Fruit fly (Drosophila melanogaster) whole organism, wandering third instar larva: ENCODE data around the gene CG3491.

Source experiments
- Abd-B ChIP-seq: fragments of >200 bp; optimal IDR thresholded peaks from 2 replicates; lab custom pipeline; 2017; ENCODE audit warnings: missing biosample characterization, missing genetic modification characterization
- CG32264 ChIP-seq: fragments of 200-800 bp; sonication (Bioruptor generic); optimal IDR thresholded peaks from 2 replicates; lab custom pipeline; 2016; ENCODE audit warnings: missing biosample characterization, missing genetic modification characterization
- Dfd ChIP-seq: fragments of >200 bp; optimal IDR thresholded peaks from 2 replicates; lab custom pipeline; 2017; ENCODE audit warnings: missing biosample characterization, missing genetic modification characterization
- GATAd ChIP-seq: sonication (Bioruptor generic); optimal IDR thresholded peaks from 2 replicates; lab custom pipeline; 2016; ENCODE audit warnings: missing biosample characterization, missing genetic modification characterization
- Hr78 ChIP-seq: fragments of >200 bp; optimal IDR thresholded peaks from 2 replicates; lab custom pipeline; 2017; ENCODE audit warnings: missing biosample characterization, missing genetic modification characterization
- Sp1 ChIP-seq: fragments of 200-800 bp; sonication (Bioruptor generic); optimal IDR thresholded peaks from 3 replicates; lab custom pipeline; 2019; ENCODE audit warnings: missing biosample characterization, mild to moderate bottlenecking, missing genetic modification characterization, moderate library complexity
- Vsx2 ChIP-seq: fragments of 200-300, 225-300 bp; sonication (Bioruptor generic); optimal IDR thresholded peaks from 2 replicates; lab custom pipeline; 2018; ENCODE audit warnings: missing biosample characterization, missing genetic modification characterization; ENCODE audit not compliant: partially characterized antibody
- fru ChIP-seq: fragments of 200-800 bp; sonication (Bioruptor generic); optimal IDR thresholded peaks from 3 replicates; lab custom pipeline; 2016; ENCODE audit warnings: missing biosample characterization, mild to moderate bottlenecking, missing genetic modification characterization
- lola ChIP-seq: fragments of >200 bp; optimal IDR thresholded peaks from 2 replicates; lab custom pipeline; 2017; ENCODE audit warnings: missing biosample characterization, missing genetic modification characterization

DNA sequence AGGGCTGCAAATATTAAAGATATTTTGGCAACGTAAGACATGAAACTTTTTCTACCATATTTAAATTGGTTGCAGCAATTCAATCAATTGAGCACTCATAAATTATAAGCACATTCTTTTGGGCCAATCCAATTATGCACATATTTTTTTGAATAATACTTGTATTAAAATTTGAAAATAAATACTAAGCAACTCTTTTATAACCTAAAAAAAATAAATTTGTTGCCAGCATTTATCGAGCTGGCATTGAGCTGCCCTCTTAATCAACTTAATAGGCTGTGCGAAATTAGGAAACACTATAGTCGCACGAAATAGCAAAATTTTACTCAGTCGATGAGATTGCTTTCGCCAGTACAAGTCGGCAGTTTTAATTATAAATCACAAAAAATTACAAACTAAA, at the start of gene CG3491:
- TF ChIP-seq Dfd (GFP tag; lab: Kevin White, UChicago), result no peak
- no peak for TF ChIP-seq lola
- TF ChIP-seq fru (GFP tag; lab: Kevin White, UChicago), result no peak
- no peak for TF ChIP-seq Vsx2 (GFP tag; lab: Kevin White, UChicago)
- no peak for TF ChIP-seq GATAd (GFP tag; lab: Kevin White, UChicago)
- no peak for TF ChIP-seq CG32264 (GFP tag; lab: Kevin White, UChicago)
- no peak for TF ChIP-seq Abd-B (GFP tag; lab: Kevin White, UChicago)
- TF ChIP-seq Sp1, result no peak
- no peak for TF ChIP-seq Hr78 (GFP tag; lab: Kevin White, UChicago)
